Fruit fly (Drosophila melanogaster): ENCODE measurements around the gene CG16721.
A peak's percentile ranks its signal among the peaks of the same experiment; 100 is the strongest.

The CG16721 gene

dm6 chrX:5879543-5879943 lies at the start of gene CG16721, which contains the start of gene Usp30 (continued):
- no peak for TF ChIP-seq CG6175 (GFP tag; IDR thresholded peaks at IDR 0.05)
- TF ChIP-seq hkb (optimal IDR thresholded peaks at IDR 0.05), result no peak
- TF ChIP-seq hkb (GFP tag; IDR thresholded peaks at IDR 0.05), result 0 out of 2 replicates have a peak, but pooled peaks have one; percentile 15
- TF ChIP-seq CkIIα-i1 (GFP tag; IDR thresholded peaks at IDR 0.05), result no peak
- peak; percentile 51; the same call in 2 of the 3 replicates for TF ChIP-seq Dbx (GFP tag; IDR thresholded peaks at IDR 0.05)
- TF ChIP-seq hth (optimal IDR thresholded peaks at IDR 0.05), result no peak
- no peak for TF ChIP-seq CG7928 (GFP tag; optimal IDR thresholded peaks at IDR 0.05)
- TF ChIP-seq row (GFP tag; IDR thresholded peaks at IDR 0.05), result 0 out of 3 replicates have a peak, but pooled peaks have one; percentile 24
- peak; percentile 35 for TF ChIP-seq CG3163 (GFP tag; optimal IDR thresholded peaks at IDR 0.05)
- no peak for TF ChIP-seq CG10274 (GFP tag; optimal IDR thresholded peaks at IDR 0.05)
- no peak for TF ChIP-seq sima (GFP tag; optimal IDR thresholded peaks at IDR 0.05)
- no peak for TF ChIP-seq ab (GFP tag; optimal IDR thresholded peaks at IDR 0.05)
- TF ChIP-seq CG11504 (tag; optimal IDR thresholded peaks at IDR 0.05), result no peak
- peak; percentile 71 for TF ChIP-seq nerfin-2 (GFP tag; IDR thresholded peaks at IDR 0.05; ENCODE audit: partially characterized antibody)
- TF ChIP-seq Ets65A (GFP tag), result peak; percentile 96
- no peak for TF ChIP-seq CG11723 (GFP tag; optimal IDR thresholded peaks at IDR 0.05)
- no peak for TF ChIP-seq Drgx (GFP tag; IDR thresholded peaks at IDR 0.05)
- TF ChIP-seq Hand (GFP tag; optimal IDR thresholded peaks at IDR 0.05), result no peak
- TF ChIP-seq CG17612 (GFP tag; IDR thresholded peaks at IDR 0.05), result no peak
- peak; percentile 17 for TF ChIP-seq fd3F (GFP tag; optimal IDR thresholded peaks at IDR 0.05)
- TF ChIP-seq vnd (GFP tag; IDR thresholded peaks at IDR 0.05; ENCODE audit: partially characterized antibody), result peak; percentile 61; the same call in 2 of the 3 replicates
- no peak for TF ChIP-seq CG31365 (tag; optimal IDR thresholded peaks at IDR 0.05)
- TF ChIP-seq Pdp1 (GFP tag; optimal IDR thresholded peaks at IDR 0.05), result peak; percentile 2 to 87
- no peak for TF ChIP-seq odd (GFP tag; optimal IDR thresholded peaks at IDR 0.05)
- TF ChIP-seq tin (GFP tag; optimal IDR thresholded peaks at IDR 0.05), result peak; percentile 37
- peak; percentile 40 for TF ChIP-seq CG16863 (GFP tag; optimal IDR thresholded peaks at IDR 0.05)
- TF ChIP-seq usp (GFP tag; optimal IDR thresholded peaks at IDR 0.05), result no peak
- peak; percentile 14 for TF ChIP-seq slp2 (GFP tag; optimal IDR thresholded peaks at IDR 0.05)
- peak; percentile 65 for TF ChIP-seq Doc3 (GFP tag; IDR thresholded peaks at IDR 0.05; ENCODE audit: partially characterized antibody)
- TF ChIP-seq Ptx1 (GFP tag; IDR thresholded peaks at IDR 0.05), result no peak
- peak; percentile 72 for TF ChIP-seq mam (GFP tag; optimal IDR thresholded peaks at IDR 0.05)
- TF ChIP-seq CG10543 (GFP tag; optimal IDR thresholded peaks at IDR 0.05), result peak; percentile 37
- peak; percentile 82 for TF ChIP-seq CG2120 (GFP tag; optimal IDR thresholded peaks at IDR 0.05)
- no peak for TF ChIP-seq CG8359 (GFP tag; optimal IDR thresholded peaks at IDR 0.05; ENCODE audit: borderline replicate concordance)
- peak; percentile 54 for TF ChIP-seq CG3847 (GFP tag; IDR thresholded peaks at IDR 0.05)
- no peak for TF ChIP-seq cg (GFP tag; optimal IDR thresholded peaks at IDR 0.05)
- TF ChIP-seq CG11398 (GFP tag; optimal IDR thresholded peaks at IDR 0.05), result peak; percentile 55
- TF ChIP-seq Dfd (GFP tag; optimal IDR thresholded peaks at IDR 0.05), result no peak
- TF ChIP-seq CG4328 (GFP tag; optimal IDR thresholded peaks at IDR 0.05), result peak; percentile 13
- no peak for TF ChIP-seq H2.0 (GFP tag; IDR thresholded peaks at IDR 0.05)
- TF ChIP-seq hb (GFP tag; IDR thresholded peaks at IDR 0.05; ENCODE audit: partially characterized antibody), result peak; percentile 55; the same call in 1 of the 3 replicates
- peak; percentile 0 for TF ChIP-seq CG10462 (GFP tag; optimal IDR thresholded peaks at IDR 0.05)
- peak; percentile 7 for TF ChIP-seq Mad (GFP tag; optimal IDR thresholded peaks at IDR 0.05)
- TF ChIP-seq ase (GFP tag; IDR thresholded peaks at IDR 0.05), result no peak
- TF ChIP-seq shn (GFP tag; optimal IDR thresholded peaks at IDR 0.05), result peak; percentile 58
- peak; percentile 69 for TF ChIP-seq lilli (GFP tag; optimal IDR thresholded peaks at IDR 0.05)
- no peak for TF ChIP-seq E2f1 (GFP tag; IDR thresholded peaks at IDR 0.05)
- no peak for TF ChIP-seq oc (tag; optimal IDR thresholded peaks at IDR 0.05)
- TF ChIP-seq dysf (GFP tag; IDR thresholded peaks at IDR 0.05), result 0 out of 3 replicates have a peak, but pooled peaks have one; percentile 20
- TF ChIP-seq CG14441 (GFP tag; IDR thresholded peaks at IDR 0.05), result no peak
- peak; percentile 41 for TF ChIP-seq CrebB (tag; optimal IDR thresholded peaks at IDR 0.05)
- TF ChIP-seq CG1603 (tag; optimal IDR thresholded peaks at IDR 0.05), result peak; percentile 78
